Fruit fly (Drosophila melanogaster): ENCODE results near the gene sxe2.

The sxe2 gene

DNA sequence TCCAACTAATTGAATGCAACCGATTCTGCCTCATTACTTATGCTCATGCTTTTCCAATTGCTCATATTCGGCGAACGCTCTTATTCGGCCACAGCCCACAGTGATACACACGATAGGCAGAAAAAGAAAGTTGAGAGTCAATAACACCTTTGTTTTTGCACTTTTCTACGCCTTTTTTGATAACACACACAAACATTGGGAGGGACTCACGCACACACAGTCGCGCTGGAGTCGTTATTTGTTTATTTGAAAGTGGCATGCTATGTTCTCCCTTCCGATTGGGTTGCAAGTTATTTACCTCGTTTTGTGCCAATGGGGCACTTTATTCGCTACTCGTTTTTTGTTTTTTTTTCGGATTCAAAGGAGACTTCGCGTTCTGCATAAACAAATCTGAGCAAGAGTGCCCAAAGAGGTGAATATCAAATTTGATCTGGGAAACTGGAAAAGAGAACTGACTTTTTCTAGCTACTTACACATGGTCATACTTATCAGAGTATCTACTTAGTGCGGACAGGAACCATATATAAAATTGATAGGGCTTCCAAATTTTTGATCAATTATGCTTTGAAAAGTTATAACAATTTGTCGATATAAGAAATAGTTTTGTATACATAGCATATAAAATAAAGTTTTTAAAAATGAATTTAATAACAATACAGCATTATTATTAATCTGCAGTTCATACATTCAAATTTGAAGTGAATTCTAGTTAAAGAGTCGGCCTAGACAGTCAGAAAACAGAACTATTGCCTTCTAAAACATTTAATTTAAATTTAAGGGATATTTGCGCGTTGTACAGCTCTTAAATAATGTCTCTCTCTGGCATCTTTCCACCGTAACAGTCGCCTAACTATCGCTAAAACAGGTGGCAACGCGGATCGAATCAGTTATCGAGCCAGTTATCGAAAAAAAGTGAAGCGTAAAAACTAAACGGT, 14.9 kb downstream of the sxe2 start, which contains the start of the genes Mhcl and Akt (continued):
- TF ChIP-seq topi (GFP tag; optimal IDR thresholded peaks at IDR 0.05): no peak
- TF ChIP-seq CG34406 (GFP tag; optimal IDR thresholded peaks at IDR 0.05): no peak
- TF ChIP-seq Sox102F (GFP tag; optimal IDR thresholded peaks at IDR 0.05): no peak
- peak; percentile 37; the same call in 1 of the 3 replicates for TF ChIP-seq eg (GFP tag; IDR thresholded peaks at IDR 0.05)
- TF ChIP-seq CG8119 (GFP tag; IDR thresholded peaks at IDR 0.05): 0 out of 3 replicates have a peak, but pooled peaks have one; percentile 26
- no peak for TF ChIP-seq CG6808 (GFP tag; optimal IDR thresholded peaks at IDR 0.05)
- TF ChIP-seq CG10631 (GFP tag; optimal IDR thresholded peaks at IDR 0.05): peak; percentile 10
- TF ChIP-seq OdsH (GFP tag; optimal IDR thresholded peaks at IDR 0.05): no peak
- no peak for TF ChIP-seq acj6 (GFP tag; optimal IDR thresholded peaks at IDR 0.05)
- no peak for TF ChIP-seq CG6792 (GFP tag; optimal IDR thresholded peaks at IDR 0.05)
- no peak for TF ChIP-seq lz (GFP tag; optimal IDR thresholded peaks at IDR 0.05)
- TF ChIP-seq Ets96B (tag; optimal IDR thresholded peaks at IDR 0.05): no peak
- TF ChIP-seq Hr4 (GFP tag; optimal IDR thresholded peaks at IDR 0.05): no peak
- TF ChIP-seq spab (GFP tag; optimal IDR thresholded peaks at IDR 0.05): no peak
- TF ChIP-seq CG11902 (GFP tag; optimal IDR thresholded peaks at IDR 0.05): no peak
- TF ChIP-seq Hr38 (GFP tag; optimal IDR thresholded peaks at IDR 0.05): no peak
- TF ChIP-seq CG8632 (GFP tag; optimal IDR thresholded peaks at IDR 0.05): no peak
- no peak for TF ChIP-seq Lpt (GFP tag; optimal IDR thresholded peaks at IDR 0.05)
- no peak for TF ChIP-seq net (GFP tag; optimal IDR thresholded peaks at IDR 0.05)
- TF ChIP-seq esn (GFP tag; optimal IDR thresholded peaks at IDR 0.05): no peak
- peak; percentile 24 for TF ChIP-seq Hr39 (GFP tag; optimal IDR thresholded peaks at IDR 0.05)
- peak; percentile 32; the same call in 1 of the 2 replicates for TF ChIP-seq CG15336 (GFP tag; IDR thresholded peaks at IDR 0.05)
- no peak for TF ChIP-seq dac (GFP tag; optimal IDR thresholded peaks at IDR 0.05)
- no peak for TF ChIP-seq Eip93F (GFP tag; optimal IDR thresholded peaks at IDR 0.05)
- TF ChIP-seq CG4318 (GFP tag; optimal IDR thresholded peaks at IDR 0.05): no peak
- TF ChIP-seq Sox15 (GFP tag; optimal IDR thresholded peaks at IDR 0.05): no peak

dm6 chr3R:16099268-16100240, 15.9 kb downstream of the sxe2 start:
- TF ChIP-seq CG3032 (tag; optimal IDR thresholded peaks at IDR 0.05) (peak; percentile 3), spab (GFP tag; optimal IDR thresholded peaks at IDR 0.05) (no peak), CG3919 (GFP tag; optimal IDR thresholded peaks at IDR 0.05) (peak; percentile 49), dsx (GFP tag; optimal IDR thresholded peaks at IDR 0.05; ENCODE audit: poor library complexity, severe bottlenecking) (peak; percentile 59), Ets21C (GFP tag; optimal IDR thresholded peaks at IDR 0.05) (no peak), eg (GFP tag; IDR thresholded peaks at IDR 0.05) (peak; percentile 39; the same call in 1 of the 3 replicates), CG6792 (GFP tag; optimal IDR thresholded peaks at IDR 0.05) (no peak), CG32006 (GFP tag; optimal IDR thresholded peaks at IDR 0.05) (peak; percentile 46), CG6808 (GFP tag; optimal IDR thresholded peaks at IDR 0.05) (peak; percentile 52), Met (GFP tag; optimal IDR thresholded peaks at IDR 0.05) (peak; percentile 59), esn (GFP tag; optimal IDR thresholded peaks at IDR 0.05) (peak; percentile 46), CG34406 (GFP tag; optimal IDR thresholded peaks at IDR 0.05) (peak; percentile 21), Eip93F (GFP tag; optimal IDR thresholded peaks at IDR 0.05) (peak; percentile 38), OdsH (GFP tag; optimal IDR thresholded peaks at IDR 0.05) (peak; percentile 31), CG10669 (GFP tag; optimal IDR thresholded peaks at IDR 0.05) (no peak), Eip78C (GFP tag) (peak; percentile 87), CG31627 (GFP tag; optimal IDR thresholded peaks at IDR 0.05) (no peak), ss (GFP tag; optimal IDR thresholded peaks at IDR 0.05) (peak; percentile 72 to 76), svp (GFP tag) (peak; percentile 97), Hr4 (GFP tag; optimal IDR thresholded peaks at IDR 0.05) (peak; percentile 40), CG6276 (GFP tag; optimal IDR thresholded peaks at IDR 0.05) (peak; percentile 63), pdm3 (GFP tag; optimal IDR thresholded peaks at IDR 0.05) (peak; percentile 25), Lpt (GFP tag; optimal IDR thresholded peaks at IDR 0.05) (peak; percentile 76), Hr39 (GFP tag; optimal IDR thresholded peaks at IDR 0.05) (no peak), dac (GFP tag; optimal IDR thresholded peaks at IDR 0.05) (peak; percentile 7), CG6163 (GFP tag; IDR thresholded peaks at IDR 0.05) (peak; percentile 59; the same call in 2 of the 3 replicates), Gug (GFP tag; IDR thresholded peaks at IDR 0.05) (0 out of 2 replicates have a peak, but pooled peaks have one; percentile 10), fkh (GFP tag; optimal IDR thresholded peaks at IDR 0.05) (peak; percentile 96), cyc (GFP tag; optimal IDR thresholded peaks at IDR 0.05) (peak; percentile 10), CG11294 (GFP tag; IDR thresholded peaks at IDR 0.05) (peak; percentile 18; the same call in 1 of the 2 replicates)
